Fruit fly (Drosophila melanogaster) whole organism, embryonic: ENCODE measurements around the gene CG5235.

ENCODE experiments used
- Ada2b ChIP-seq: fragments of 200-800 bp; sonication (Bioruptor generic); IDR thresholded peaks from 2 replicates; pipeline ENCODE4 v1.3.6; 2022; ENCODE audit warnings: missing biosample characterization, missing genetic modification characterization
- BtbVII ChIP-seq: fragments of 200-800 bp; sonication (Bioruptor generic); optimal IDR thresholded peaks from 3 replicates; lab custom pipeline; 2017; ENCODE audit warnings: missing biosample characterization, mild to moderate bottlenecking, missing genetic modification characterization
- CG10321 ChIP-seq: fragments of 200-800 bp; sonication (Bioruptor generic); IDR thresholded peaks from 2 replicates; pipeline ENCODE4 v1.3.6; 2022; ENCODE audit warnings: missing biosample characterization, missing genetic modification characterization
- CG11247 ChIP-seq: fragments of 200-800 bp; sonication (Bioruptor generic); IDR thresholded peaks from 2 replicates; pipeline ENCODE4 v1.3.6; 2022; ENCODE audit warnings: missing biosample characterization, missing genetic modification characterization
- CG12942 ChIP-seq: fragments of 200-800 bp; sonication (Bioruptor generic); optimal IDR thresholded peaks from 3 replicates; lab custom pipeline; 2016; ENCODE audit warnings: missing biosample characterization, missing genetic modification characterization
- CG13624 ChIP-seq: fragments of 200-800 bp; sonication (Bioruptor generic); optimal IDR thresholded peaks from 2 replicates; lab custom pipeline; 2016; ENCODE audit warnings: missing biosample characterization, missing genetic modification characterization
- CG14441 ChIP-seq: fragments of 200-800 bp; sonication (Bioruptor generic); IDR thresholded peaks from 2 replicates; pipeline ENCODE4 v1.3.6; 2022; ENCODE audit warnings: missing biosample characterization, missing genetic modification characterization
- CG17186 ChIP-seq: fragments of 200-800 bp; sonication (Bioruptor generic); optimal IDR thresholded peaks from 3 replicates; lab custom pipeline; 2017; ENCODE audit warnings: missing biosample characterization, missing genetic modification reagents, missing genetic modification characterization
- CG18476 ChIP-seq: fragments of 200-800 bp; sonication (Bioruptor generic); optimal IDR thresholded peaks from 2 replicates; lab custom pipeline; 2016; ENCODE audit warnings: missing biosample characterization, mild to moderate bottlenecking, missing genetic modification characterization
- CG2875 ChIP-seq: fragments of 200-800 bp; sonication (Bioruptor generic); optimal IDR thresholded peaks from 2 replicates; lab custom pipeline; 2017; ENCODE audit warnings: missing biosample characterization, mild to moderate bottlenecking, missing genetic modification characterization, missing genetic modification reagents
- CG3281 ChIP-seq: fragments of 200-800 bp; sonication (Bioruptor generic); optimal IDR thresholded peaks from 3 replicates; lab custom pipeline; 2017; ENCODE audit warnings: missing biosample characterization, mild to moderate bottlenecking, missing genetic modification characterization
- CG3726 ChIP-seq: fragments of 200-800 bp; sonication (Bioruptor generic); IDR thresholded peaks from 3 replicates; pipeline ENCODE4, ENCODE4 v1.3.6; 2022; ENCODE audit warnings: missing biosample characterization, missing genetic modification characterization
- CG4707 ChIP-seq: fragments of 200-800 bp; sonication (Bioruptor generic); optimal IDR thresholded peaks from 2 replicates; lab custom pipeline; 2018; ENCODE audit warnings: missing biosample characterization, mild to moderate bottlenecking, missing genetic modification characterization, moderate library complexity
- CG6175 ChIP-seq: fragments of 200-800 bp; sonication (Bioruptor generic); IDR thresholded peaks from 3 replicates; pipeline ENCODE4 v1.3.6; 2022; ENCODE audit warnings: missing biosample characterization, missing genetic modification characterization
- CG6654 ChIP-seq: fragments of 200-800 bp; sonication (Bioruptor generic); optimal IDR thresholded peaks from 2 replicates; lab custom pipeline; 2017; ENCODE audit warnings: missing biosample characterization, mild to moderate bottlenecking, missing genetic modification characterization
- CG6765 ChIP-seq: fragments of 200-800 bp; sonication (Bioruptor generic); optimal IDR thresholded peaks from 3 replicates; lab custom pipeline; 2017; ENCODE audit warnings: missing biosample characterization, mild to moderate bottlenecking, missing genetic modification characterization
- CG7745 ChIP-seq: fragments of 200-800 bp; sonication (Bioruptor generic); optimal IDR thresholded peaks from 2 replicates; lab custom pipeline; 2018; ENCODE audit warnings: missing biosample characterization, mild to moderate bottlenecking, missing genetic modification characterization, moderate library complexity
- CG8944 ChIP-seq: fragments of 200-800 bp; sonication (Bioruptor generic); optimal IDR thresholded peaks from 3 replicates; lab custom pipeline; 2016; ENCODE audit warnings: missing biosample characterization, missing genetic modification characterization
- CTCF ChIP-seq: fragments of 200-800 bp; sonication (Bioruptor generic); optimal IDR thresholded peaks from 2 replicates; lab custom pipeline; 2017; ENCODE audit warnings: missing biosample characterization, mild to moderate bottlenecking, missing genetic modification characterization, moderate library complexity
- D19A ChIP-seq: fragments of 200-800 bp; optimal IDR thresholded peaks from 3 replicates; lab custom pipeline; 2019; ENCODE audit warnings: missing biosample characterization, mild to moderate bottlenecking, missing genetic modification characterization, moderate library complexity
- Dbx ChIP-seq: fragments of 200-800 bp; sonication (Bioruptor generic); IDR thresholded peaks from 3 replicates; pipeline ENCODE4 v1.3.6; 2022; ENCODE audit warnings: missing biosample characterization, missing genetic modification characterization
- GATAe ChIP-seq: fragments of 200-800 bp; sonication (Bioruptor generic); conservative IDR thresholded peaks from 2 replicates; pipeline ENCODE4 v1.3.6; 2022; ENCODE audit warnings: missing biosample characterization, missing genetic modification characterization
- Hmr ChIP-seq: fragments of 200-800 bp; sonication (Bioruptor generic); optimal IDR thresholded peaks from 3 replicates; lab custom pipeline; 2017; ENCODE audit warnings: mild to moderate bottlenecking, missing biosample characterization, missing genetic modification reagents, missing genetic modification characterization
- Hr39 ChIP-seq: fragments of >200 bp; optimal IDR thresholded peaks from 2 replicates; lab custom pipeline; 2017
- MESR4 ChIP-seq: fragments of 200-800 bp; sonication (Bioruptor generic); optimal IDR thresholded peaks from 2 replicates; lab custom pipeline; 2018; ENCODE audit warnings: missing biosample characterization, mild to moderate bottlenecking, missing genetic modification characterization, moderate library complexity
- Med ChIP-seq: fragments of 200-800 bp; sonication (Bioruptor generic); peaks from one replicate; lab custom pipeline; 2016; ENCODE audit warnings: missing biosample characterization, missing genetic modification characterization, mild to moderate bottlenecking, inconsistent platforms, moderate library complexity
- PHDP ChIP-seq: fragments of 200-800 bp; sonication (Bioruptor generic); optimal IDR thresholded peaks from 3 replicates; lab custom pipeline; 2018; ENCODE audit warnings: missing biosample characterization, mild to moderate bottlenecking, missing genetic modification characterization, moderate library complexity
- Rfx ChIP-seq: fragments of 200-800 bp; sonication (Bioruptor generic); IDR thresholded peaks from 2 replicates; pipeline ENCODE4 v1.3.6; 2022; ENCODE audit warnings: missing biosample characterization, missing genetic modification characterization
- Sox100B ChIP-seq: fragments of 200-800 bp; sonication (Bioruptor generic); optimal IDR thresholded peaks from 3 replicates; lab custom pipeline; 2018; ENCODE audit warnings: missing biosample characterization, mild to moderate bottlenecking, missing genetic modification characterization
- Vsx1 ChIP-seq: fragments of 200-800 bp; sonication (Bioruptor generic); optimal IDR thresholded peaks from 2 replicates; lab custom pipeline; 2017; ENCODE audit warnings: missing biosample characterization, mild to moderate bottlenecking, missing genetic modification characterization, missing genetic modification reagents
- abd-A ChIP-seq: fragments of 200-800 bp; sonication (Bioruptor generic); optimal IDR thresholded peaks from 3 replicates; lab custom pipeline; 2019; ENCODE audit warnings: missing biosample characterization, mild to moderate bottlenecking, missing genetic modification characterization, moderate library complexity
- ac ChIP-seq: fragments of 200-800 bp; sonication (Bioruptor generic); optimal IDR thresholded peaks from 3 replicates; lab custom pipeline; 2017; ENCODE audit warnings: missing biosample characterization, mild to moderate bottlenecking, missing genetic modification characterization
- cad ChIP-seq: fragments of >200 bp; optimal IDR thresholded peaks from 2 replicates; lab custom pipeline; 2017; ENCODE audit warnings: missing biosample characterization, missing genetic modification characterization
- danr ChIP-seq: fragments of 200-800 bp; sonication (Bioruptor generic); IDR thresholded peaks from 2 replicates; pipeline ENCODE4 v1.3.6; 2022; ENCODE audit warnings: missing biosample characterization, missing genetic modification characterization
- dysf ChIP-seq: fragments of 200-800 bp; sonication (Bioruptor generic); IDR thresholded peaks from 3 replicates; pipeline ENCODE4 v1.3.6; 2022; ENCODE audit warnings: missing biosample characterization, missing genetic modification characterization
- en ChIP-seq: fragments of 200-800 bp; sonication (Bioruptor generic); optimal IDR thresholded peaks from 2 replicates; lab custom pipeline; 2016; ENCODE audit warnings: missing biosample characterization, missing genetic modification characterization
- eyg ChIP-seq: fragments of 200-800 bp; sonication (Bioruptor generic); optimal IDR thresholded peaks from 3 replicates; lab custom pipeline; 2016; ENCODE audit warnings: missing biosample characterization, missing genetic modification characterization
- gem ChIP-seq: fragments of 200-800 bp; sonication (Bioruptor generic); optimal IDR thresholded peaks from 2 replicates; lab custom pipeline; 2019; ENCODE audit warnings: missing biosample characterization, mild to moderate bottlenecking, missing genetic modification characterization, moderate library complexity
- gt ChIP-seq: fragments of 200-800 bp; sonication (Bioruptor generic); IDR thresholded peaks from 2 replicates; pipeline ENCODE4 v1.3.6; 2022; ENCODE audit warnings: missing biosample characterization, missing genetic modification characterization
- lov ChIP-seq, 2 experiments: fragments of 200-800 bp in 1 of 2; fragments of >200 bp in 1 of 2; sonication (Bioruptor generic) in 1 of 2; IDR thresholded peaks in 1 of 2; optimal IDR thresholded peaks in 1 of 2; 2 replicates in 1 of 2; 3 replicates in 1 of 2; pipeline versions ENCODE4 v1.3.6 to Lab custom; 2017 to 2022; ENCODE audit warnings: missing biosample characterization in 1 of 2, missing genetic modification characterization in 1 of 2
- maf-S ChIP-seq: fragments of 200-800 bp; sonication (Bioruptor generic); optimal IDR thresholded peaks from 2 replicates; lab custom pipeline; 2016; ENCODE audit warnings: missing biosample characterization, missing genetic modification characterization
- nmo ChIP-seq: fragments of 200-800 bp; sonication (Bioruptor generic); optimal IDR thresholded peaks from 2 replicates; lab custom pipeline; 2018; ENCODE audit warnings: missing biosample characterization, mild to moderate bottlenecking, missing genetic modification characterization, moderate library complexity
- oc ChIP-seq: fragments of 200-800 bp; sonication (Bioruptor generic); optimal IDR thresholded peaks from 2 replicates; lab custom pipeline; 2018; ENCODE audit warnings: missing biosample characterization, mild to moderate bottlenecking, missing genetic modification characterization, moderate library complexity
- pfk ChIP-seq: fragments of 200-800 bp; sonication (Bioruptor generic); optimal IDR thresholded peaks from 2 replicates; lab custom pipeline; 2018; ENCODE audit warnings: missing biosample characterization, mild to moderate bottlenecking, missing genetic modification characterization, moderate library complexity
- phol ChIP-seq: fragments of 200-800 bp; sonication (Bioruptor generic); optimal IDR thresholded peaks from 3 replicates; lab custom pipeline; 2018; ENCODE audit warnings: missing biosample characterization, mild to moderate bottlenecking, missing genetic modification characterization, moderate library complexity
- shn ChIP-seq: fragments of 200-800 bp; sonication (Bioruptor generic); optimal IDR thresholded peaks from 3 replicates; lab custom pipeline; 2016; ENCODE audit warnings: missing biosample characterization, missing genetic modification characterization
- tap ChIP-seq: fragments of 200-800 bp; optimal IDR thresholded peaks from 3 replicates; lab custom pipeline; 2019; ENCODE audit warnings: missing biosample characterization, mild to moderate bottlenecking, missing genetic modification characterization, moderate library complexity
- tin ChIP-seq: fragments of 200-800 bp; sonication (Bioruptor generic); optimal IDR thresholded peaks from 3 replicates; lab custom pipeline; 2016; ENCODE audit warnings: missing biosample characterization, missing genetic modification characterization
- tna ChIP-seq: fragments of 200-800 bp; sonication (Bioruptor generic); IDR thresholded peaks from 2 replicates; pipeline ENCODE4 v1.3.6; 2022; ENCODE audit warnings: missing biosample characterization, missing genetic modification characterization; ENCODE audit not compliant: partially characterized antibody
- wdn ChIP-seq: fragments of 200-800 bp; sonication (Bioruptor generic); IDR thresholded peaks from 2 replicates; pipeline ENCODE4 v1.3.6; 2022; ENCODE audit warnings: missing biosample characterization, missing genetic modification characterization

CG5235 gene

dm6 chr3L:16113607-16114337, 23.6 kb upstream of the CG5235 start (continued):
- TF ChIP-seq Ada2b (GFP tag; lab: Robert Waterston, UW) (peak; percentile 71), shn (GFP tag; lab: Kevin White, UChicago) (peak; percentile 84), CG3281 (peak; percentile 87), lov (optimal IDR thresholded peaks at IDR 0.05; lab: Kevin White, UChicago) (no peak), lov (GFP tag; IDR thresholded peaks at IDR 0.05; lab: Robert Waterston, UW) (0 out of 3 replicates have a peak, but pooled peaks have one; percentile 53), cad (GFP tag; lab: Kevin White, UChicago) (peak; percentile 62), abd-A (tag; lab: Kevin White, UChicago) (no peak), CG2875 (peak; percentile 64), BtbVII (GFP tag; lab: Kevin White, UChicago) (peak; percentile 85), gt (GFP tag; lab: Robert Waterston, UW) (no peak), CG10321 (GFP tag; lab: Robert Waterston, UW) (peak; percentile 43; the same call in 1 of the 2 replicates), maf-S (GFP tag; lab: Kevin White, UChicago) (peak; percentile 82), GATAe (GFP tag; lab: Robert Waterston, UW) (no peak), pfk (GFP tag; lab: Kevin White, UChicago) (peak; percentile 58), D19A (tag; lab: Kevin White, UChicago) (peak; percentile 66), Hmr (GFP tag; lab: Kevin White, UChicago) (no peak), CTCF (GFP tag; lab: Kevin White, UChicago) (no peak), CG12942 (peak; percentile 76), CG6765 (GFP tag; lab: Kevin White, UChicago) (peak; percentile 71), danr (GFP tag; lab: Robert Waterston, UW) (peak; percentile 49; the same call in 1 of the 2 replicates), CG11247 (GFP tag; lab: Robert Waterston, UW) (peak; percentile 56), CG7745 (tag; lab: Kevin White, UChicago) (no peak), en (GFP tag; lab: Kevin White, UChicago) (peak; percentile 27), CG6654 (GFP tag; lab: Kevin White, UChicago) (no peak), CG3726 (GFP tag; lab: Robert Waterston, UW) (no peak), nmo (peak; percentile 82), tna (GFP tag; lab: Robert Waterston, UW) (peak; percentile 18; the same call in 1 of the 2 replicates), CG17186 (GFP tag; lab: Kevin White, UChicago) (peak; percentile 92), CG18476 (GFP tag; lab: Kevin White, UChicago) (peak; percentile 72), Med (GFP tag; lab: Kevin White, UChicago) (peak; percentile 98), dysf (GFP tag; lab: Robert Waterston, UW) (peak; percentile 85), CG13624 (GFP tag; lab: Kevin White, UChicago) (peak; percentile 92), eyg (peak; percentile 77), Dbx (peak; percentile 89), phol (peak; percentile 100), PHDP (tag; lab: Kevin White, UChicago) (peak; percentile 86), ac (GFP tag; lab: Kevin White, UChicago) (no peak), wdn (no peak), oc (tag; lab: Kevin White, UChicago) (no peak), CG6175 (GFP tag; lab: Robert Waterston, UW) (no peak), Vsx1 (no peak), Sox100B (GFP tag; lab: Kevin White, UChicago) (no peak), CG4707 (no peak), Hr39 (lab: Kevin White, UChicago) (no peak), MESR4 (peak; percentile 73), tap (tag; lab: Kevin White, UChicago) (no peak), gem (tag; lab: Kevin White, UChicago) (no peak), CG14441 (GFP tag; lab: Robert Waterston, UW) (peak; percentile 77), tin (peak; percentile 78), Rfx (GFP tag; lab: Robert Waterston, UW) (peak; percentile 90), CG8944 (GFP tag; lab: Kevin White, UChicago) (peak; percentile 75)
